Fruit fly (Drosophila melanogaster): Measurements from ENCODE around the gene Las.

The Las gene

DNA sequence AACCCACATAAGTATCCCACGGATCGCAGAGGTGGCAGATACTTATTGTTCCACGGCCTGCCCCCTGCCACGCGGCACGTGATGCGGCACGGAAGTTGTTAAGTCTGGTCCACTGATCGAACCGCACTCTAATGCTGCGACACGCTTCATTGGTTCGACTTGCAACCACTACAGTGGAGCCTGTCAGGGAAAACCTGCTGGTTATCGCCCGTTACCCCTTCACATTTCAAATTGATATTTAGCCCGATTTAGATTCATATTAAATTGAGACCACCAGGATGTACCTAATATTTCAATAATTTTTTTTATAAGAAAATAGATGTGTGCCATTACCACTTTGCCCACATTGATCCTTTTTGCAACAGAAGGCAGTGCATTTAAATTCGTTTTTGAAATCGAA lies 15.2 kb upstream of the Las start (continued):
- TF ChIP-seq CG10565 (GFP tag; optimal IDR thresholded peaks at IDR 0.05) (no peak), gcm (GFP tag; optimal IDR thresholded peaks at IDR 0.05) (no peak), Meics (GFP tag; optimal IDR thresholded peaks at IDR 0.05) (no peak), NFAT (GFP tag; IDR thresholded peaks at IDR 0.05) (no peak), Fer2 (tag; optimal IDR thresholded peaks at IDR 0.05) (no peak), row (GFP tag; IDR thresholded peaks at IDR 0.05) (0 out of 3 replicates have a peak, but pooled peaks have one; percentile 33), CG11456 (GFP tag; IDR thresholded peaks at IDR 0.05) (no peak), YL-1 (GFP tag; optimal IDR thresholded peaks at IDR 0.05) (no peak), tup (GFP tag; optimal IDR thresholded peaks at IDR 0.05) (no peak), CG14667 (GFP tag; IDR thresholded peaks at IDR 0.05) (0 out of 2 replicates have a peak, but pooled peaks have one; percentile 11), br (optimal IDR thresholded peaks at IDR 0.05) (no peak), lola (GFP tag; optimal IDR thresholded peaks at IDR 0.05) (peak in 1 of 3 experiments; percentile 50), sr (GFP tag; IDR thresholded peaks at IDR 0.05) (0 out of 3 replicates have a peak, but pooled peaks have one; percentile 18), phol (tag; optimal IDR thresholded peaks at IDR 0.05) (peak; percentile 54), CG18599 (GFP tag; optimal IDR thresholded peaks at IDR 0.05) (no peak), Pdp1 (GFP tag; optimal IDR thresholded peaks at IDR 0.05) (no peak), Usf (GFP tag; optimal IDR thresholded peaks at IDR 0.05) (no peak), slbo (GFP tag; IDR thresholded peaks at IDR 0.05) (0 out of 2 replicates have a peak, but pooled peaks have one; percentile 15), oc (tag; optimal IDR thresholded peaks at IDR 0.05) (no peak), vnd (GFP tag; IDR thresholded peaks at IDR 0.05; ENCODE audit: partially characterized antibody) (no peak), Nf-YA (GFP tag; IDR thresholded peaks at IDR 0.05) (no peak), ara (GFP tag; IDR thresholded peaks at IDR 0.05) (0 out of 2 replicates have a peak, but pooled peaks have one; percentile 23), H2.0 (GFP tag; IDR thresholded peaks at IDR 0.05) (no peak), Hr51 (GFP tag; optimal IDR thresholded peaks at IDR 0.05) (no peak), CG3726 (GFP tag; IDR thresholded peaks at IDR 0.05) (0 out of 3 replicates have a peak, but pooled peaks have one; percentile 36), sna (GFP tag; IDR thresholded peaks at IDR 0.05; ENCODE audit: partially characterized antibody) (no peak), CG17186 (GFP tag; optimal IDR thresholded peaks at IDR 0.05) (no peak), Ada2b (GFP tag; IDR thresholded peaks at IDR 0.05) (no peak), zen (tag; optimal IDR thresholded peaks at IDR 0.05) (no peak), emc (GFP tag; optimal IDR thresholded peaks at IDR 0.05) (no peak), CG10979 (tag; optimal IDR thresholded peaks at IDR 0.05) (peak; percentile 53), ranshi (GFP tag; IDR thresholded peaks at IDR 0.05) (no peak)

DNA sequence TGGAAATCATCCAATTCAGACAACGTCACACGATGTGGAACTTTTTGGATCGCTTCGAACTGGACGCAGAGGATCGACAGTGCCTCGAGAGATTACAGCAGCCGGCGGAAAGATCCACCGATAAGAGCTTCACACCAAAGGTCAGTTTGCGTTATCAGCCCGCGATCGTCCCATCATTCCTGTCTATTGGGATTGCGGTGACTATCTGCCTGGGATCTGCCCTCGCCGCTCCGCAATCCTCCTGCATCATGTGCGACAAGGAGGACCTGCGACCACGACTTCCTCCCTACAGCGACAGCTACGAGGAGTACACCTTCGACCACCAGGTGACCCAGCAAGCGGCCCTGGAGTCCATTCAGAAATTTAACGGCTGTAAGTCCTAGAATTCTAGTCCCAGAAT lies 13.9 kb upstream of the Las start:
- no peak for TF ChIP-seq E2f2 (GFP tag; IDR thresholded peaks at IDR 0.05)
- TF ChIP-seq Med (GFP tag): peak; percentile 34
- no peak for TF ChIP-seq CG32532 (GFP tag; IDR thresholded peaks at IDR 0.05)
- TF ChIP-seq ken (GFP tag; IDR thresholded peaks at IDR 0.05): 0 out of 3 replicates have a peak, but pooled peaks have one; percentile 13

DNA sequence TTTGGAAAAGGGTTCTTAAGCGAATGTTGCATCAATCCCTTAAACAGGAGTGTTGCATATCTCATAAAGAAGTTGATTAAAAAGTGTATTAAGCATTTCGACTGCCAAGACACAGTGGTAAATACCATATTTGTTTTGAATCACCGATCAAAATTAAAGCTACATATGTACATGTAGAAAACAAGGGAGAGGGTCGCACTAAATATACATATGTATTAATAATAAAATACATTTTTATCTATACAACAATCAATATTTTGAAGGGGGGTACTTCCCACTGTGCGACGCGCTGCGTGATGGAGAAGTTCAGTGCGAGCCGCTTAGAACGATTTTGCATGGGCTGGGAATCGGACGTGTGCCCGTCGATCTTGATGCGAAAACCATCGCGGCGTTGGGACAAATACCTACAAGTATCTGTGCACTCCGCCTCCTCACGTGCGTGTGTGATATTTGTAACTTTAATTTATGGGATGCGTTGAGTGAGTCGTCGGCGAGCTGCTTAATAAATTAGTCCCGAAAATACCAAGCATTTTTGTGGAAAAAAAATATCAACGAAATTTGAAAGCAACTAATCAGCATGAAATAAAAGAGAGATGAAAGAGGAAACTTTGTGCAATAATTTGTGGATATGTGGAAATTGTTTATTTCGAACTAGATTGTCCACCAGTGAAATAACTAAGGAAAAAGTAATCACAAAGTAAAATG lies 12.8 kb upstream of the Las start:
- peak; percentile 80 for TF ChIP-seq Six4 (GFP tag; optimal IDR thresholded peaks at IDR 0.05)
- no peak for TF ChIP-seq bigmax (GFP tag; optimal IDR thresholded peaks at IDR 0.05)
- TF ChIP-seq CG12236 (GFP tag; optimal IDR thresholded peaks at IDR 0.05): no peak
- peak; percentile 87 for TF ChIP-seq nmo (GFP tag; optimal IDR thresholded peaks at IDR 0.05)
- peak; percentile 92 for TF ChIP-seq gem (tag; optimal IDR thresholded peaks at IDR 0.05)
- TF ChIP-seq H2.0 (GFP tag; IDR thresholded peaks at IDR 0.05): peak; percentile 91
- TF ChIP-seq CG9876 (GFP tag; optimal IDR thresholded peaks at IDR 0.05): no peak
- peak; percentile 80; the same call in 2 of the 3 replicates for TF ChIP-seq C15 (GFP tag; IDR thresholded peaks at IDR 0.05)
- TF ChIP-seq CG31441 (GFP tag; IDR thresholded peaks at IDR 0.05): peak; percentile 89
- peak; percentile 85 for TF ChIP-seq CG5953 (GFP tag; IDR thresholded peaks at IDR 0.05)
- peak; percentile 74 for TF ChIP-seq HmgZ (tag; optimal IDR thresholded peaks at IDR 0.05)
- TF ChIP-seq Mad (GFP tag; optimal IDR thresholded peaks at IDR 0.05): peak; percentile 54
- TF ChIP-seq dmrt11E (tag; optimal IDR thresholded peaks at IDR 0.05): peak; percentile 75
- TF ChIP-seq danr (GFP tag; IDR thresholded peaks at IDR 0.05): peak; percentile 66; the same call in 1 of the 2 replicates

Data from whole organism, embryonic.